Fruit fly (Drosophila melanogaster): ENCODE data around the gene ksh.

DNA sequence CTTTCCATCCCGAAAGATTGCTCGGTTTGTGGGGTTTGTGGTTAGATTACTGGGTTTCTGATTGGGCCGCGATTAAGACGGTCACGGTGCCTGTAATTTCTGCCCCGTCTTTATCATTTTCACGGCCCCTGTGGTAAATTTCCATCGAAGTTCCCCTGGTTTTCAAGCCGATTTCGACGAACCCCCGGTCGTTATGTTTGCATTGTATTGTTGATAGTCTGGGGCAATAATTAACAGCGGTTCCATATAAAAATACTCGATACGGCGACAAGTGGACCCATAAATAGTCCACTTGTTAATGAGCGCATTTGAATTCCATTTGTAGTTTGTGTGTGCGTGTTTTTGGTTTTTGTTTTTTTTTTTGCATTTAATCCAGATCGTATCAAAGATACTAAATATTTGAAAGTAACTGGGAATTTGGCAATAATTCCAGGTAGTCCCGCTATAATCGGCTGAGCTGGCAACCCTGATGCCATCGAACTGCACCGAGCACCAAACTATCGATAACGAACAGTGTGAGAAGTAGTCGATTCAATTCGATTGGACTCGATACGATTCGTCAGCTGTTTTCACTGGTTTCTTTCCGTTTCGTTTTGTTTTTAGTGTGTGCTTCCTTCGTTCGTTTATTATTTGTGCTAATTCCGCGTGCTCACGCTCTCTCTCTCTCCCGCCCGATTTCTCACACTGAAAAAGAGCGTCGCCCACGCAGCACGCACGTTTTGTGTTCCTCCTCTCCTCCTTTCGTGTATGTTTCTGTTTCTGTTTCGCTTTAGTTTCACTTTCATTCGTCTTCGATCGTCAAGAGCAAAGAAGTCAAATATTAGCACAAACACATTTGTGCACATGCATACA is 10.8 kb upstream of the ksh start:
- TF ChIP-seq CG8478 (optimal IDR thresholded peaks at IDR 0.05) (no peak), CTCF (optimal IDR thresholded peaks at IDR 0.05) (peak; percentile 36 to 46)

Data from S2 (cell line).